Fruit fly (Drosophila melanogaster) whole organism, embryonic: ENCODE data around the gene CG43760.
A peak's percentile ranks its signal among the peaks of the same experiment; 100 is the strongest.

ENCODE experiments used
- Atf-2 ChIP-seq: fragments of 200-800 bp; sonication (Bioruptor generic); optimal IDR thresholded peaks from 2 replicates; lab custom pipeline; 2016; ENCODE audit warnings: missing biosample characterization, missing genetic modification characterization
- B-H1 ChIP-seq: fragments of 200-800 bp; sonication (Bioruptor generic); IDR thresholded peaks from 3 replicates; pipeline ENCODE4 v1.3.6; 2022; ENCODE audit warnings: missing biosample characterization, missing genetic modification characterization
- CG10147 ChIP-seq: fragments of 200-800 bp; sonication (Bioruptor generic); optimal IDR thresholded peaks from 2 replicates; lab custom pipeline; 2019; ENCODE audit warnings: missing biosample characterization, mild to moderate bottlenecking, missing genetic modification characterization, moderate library complexity
- CG10267 ChIP-seq: fragments of 200-800 bp; sonication (Bioruptor generic); optimal IDR thresholded peaks from 2 replicates; lab custom pipeline; 2018; ENCODE audit warnings: missing biosample characterization, mild to moderate bottlenecking, missing genetic modification characterization, moderate library complexity
- CG11398 ChIP-seq: fragments of 200-800 bp; sonication (Bioruptor generic); optimal IDR thresholded peaks from 2 replicates; lab custom pipeline; 2016; ENCODE audit warnings: missing biosample characterization, missing genetic modification characterization
- CG11696 ChIP-seq: fragments of 200-800 bp; sonication (Bioruptor generic); IDR thresholded peaks from 2 replicates; pipeline ENCODE4 v1.3.6; 2022; ENCODE audit warnings: missing biosample characterization, missing genetic modification characterization
- CG13287 ChIP-seq: fragments of 200-800 bp; sonication (Bioruptor generic); IDR thresholded peaks from 2 replicates; pipeline ENCODE4 v1.3.6; 2022; ENCODE audit warnings: missing biosample characterization, missing genetic modification characterization; ENCODE audit not compliant: partially characterized antibody
- CG13894 ChIP-seq: fragments of 200-800 bp; sonication (Bioruptor generic); optimal IDR thresholded peaks from 3 replicates; lab custom pipeline; 2018; ENCODE audit warnings: missing biosample characterization, mild to moderate bottlenecking, missing genetic modification characterization, moderate library complexity
- CG14441 ChIP-seq: fragments of 200-800 bp; sonication (Bioruptor generic); IDR thresholded peaks from 2 replicates; pipeline ENCODE4 v1.3.6; 2022; ENCODE audit warnings: missing biosample characterization, missing genetic modification characterization
- CG17829 ChIP-seq: fragments of 200-800 bp; optimal IDR thresholded peaks from 2 replicates; lab custom pipeline; 2019; ENCODE audit warnings: missing biosample characterization, mild to moderate bottlenecking, missing genetic modification characterization, moderate library complexity
- CG18619 ChIP-seq: fragments of 200-800 bp; sonication (Bioruptor generic); optimal IDR thresholded peaks from 3 replicates; lab custom pipeline; 2017; ENCODE audit warnings: missing biosample characterization, mild to moderate bottlenecking, missing genetic modification characterization
- CG32532 ChIP-seq: fragments of 200-800 bp; sonication (Bioruptor generic); IDR thresholded peaks from 2 replicates; pipeline ENCODE4 v1.3.6; 2022; ENCODE audit warnings: missing biosample characterization, missing genetic modification characterization
- CG34422 ChIP-seq: fragments of 200-800 bp; sonication (Bioruptor generic); IDR thresholded peaks from 3 replicates; pipeline ENCODE4 v1.3.6; 2022; ENCODE audit warnings: missing biosample characterization, missing genetic modification characterization
- CG4820 ChIP-seq: fragments of 200-800 bp; sonication (Bioruptor generic); optimal IDR thresholded peaks from 3 replicates; lab custom pipeline; 2016; ENCODE audit warnings: missing biosample characterization, missing genetic modification characterization
- CG7372 ChIP-seq: fragments of 200-800 bp; sonication (Bioruptor generic); IDR thresholded peaks from 2 replicates; pipeline ENCODE4 v1.3.6; 2022; ENCODE audit warnings: missing biosample characterization, missing genetic modification characterization
- CG7745 ChIP-seq: fragments of 200-800 bp; sonication (Bioruptor generic); optimal IDR thresholded peaks from 2 replicates; lab custom pipeline; 2018; ENCODE audit warnings: missing biosample characterization, mild to moderate bottlenecking, missing genetic modification characterization, moderate library complexity
- CG7963 ChIP-seq: fragments of 200-800 bp; sonication (Bioruptor generic); IDR thresholded peaks from 3 replicates; pipeline ENCODE4 v1.3.6; 2022; ENCODE audit warnings: missing biosample characterization, missing genetic modification characterization; ENCODE audit not compliant: partially characterized antibody
- CG8281 ChIP-seq: fragments of 200-800 bp; sonication (Bioruptor generic); optimal IDR thresholded peaks from 2 replicates; lab custom pipeline; 2018; ENCODE audit warnings: missing biosample characterization, mild to moderate bottlenecking, missing genetic modification characterization, moderate library complexity
- CG8359 ChIP-seq: fragments of 200-800 bp; sonication (Bioruptor generic); optimal IDR thresholded peaks from 2 replicates; lab custom pipeline; 2017; ENCODE audit warnings: missing biosample characterization, mild to moderate bottlenecking, missing genetic modification characterization, borderline replicate concordance
- CG9437 ChIP-seq: fragments of 200-800 bp; sonication (Bioruptor generic); optimal IDR thresholded peaks from 2 replicates; lab custom pipeline; 2018; ENCODE audit warnings: missing biosample characterization, mild to moderate bottlenecking, missing genetic modification characterization
- CG9727 ChIP-seq: fragments of 200-800 bp; sonication (Bioruptor generic); optimal IDR thresholded peaks from 3 replicates; lab custom pipeline; 2017; ENCODE audit warnings: missing biosample characterization, mild to moderate bottlenecking, missing genetic modification characterization
- Camta ChIP-seq: fragments of 200-800 bp; sonication (Bioruptor generic); optimal IDR thresholded peaks from 2 replicates; lab custom pipeline; 2016; ENCODE audit warnings: missing biosample characterization, missing genetic modification characterization
- Dll ChIP-seq: fragments of 200-800 bp; sonication (Bioruptor generic); IDR thresholded peaks from 4 replicates; pipeline ENCODE4 v1.3.6; 2022; ENCODE audit warnings: missing biosample characterization, missing genetic modification characterization; ENCODE audit not compliant: partially characterized antibody
- E2f1 ChIP-seq: fragments of 200-800 bp; sonication (Bioruptor generic); IDR thresholded peaks from 2 replicates; pipeline ENCODE4 v1.3.6; 2022; ENCODE audit warnings: missing biosample characterization, missing genetic modification characterization
- Gug ChIP-seq: fragments of 200-800 bp; sonication (Bioruptor generic); IDR thresholded peaks from 4 replicates; pipeline ENCODE4 v1.3.6; 2022; ENCODE audit warnings: missing biosample characterization, missing genetic modification characterization
- Hmx ChIP-seq: fragments of 200-800 bp; sonication (Bioruptor generic); optimal IDR thresholded peaks from 2 replicates; lab custom pipeline; 2016; ENCODE audit warnings: missing biosample characterization, missing genetic modification characterization
- NfI ChIP-seq: fragments of 200-800 bp; sonication (Bioruptor generic); optimal IDR thresholded peaks from 3 replicates; lab custom pipeline; 2018; ENCODE audit warnings: missing biosample characterization, mild to moderate bottlenecking, missing genetic modification characterization, moderate library complexity
- Rfx ChIP-seq: fragments of 200-800 bp; sonication (Bioruptor generic); IDR thresholded peaks from 2 replicates; pipeline ENCODE4 v1.3.6; 2022; ENCODE audit warnings: missing biosample characterization, missing genetic modification characterization
- Usf ChIP-seq: fragments of 200-800 bp; sonication (Bioruptor generic); optimal IDR thresholded peaks from 2 replicates; lab custom pipeline; 2017; ENCODE audit warnings: missing genotype, missing biosample characterization, missing genetic modification characterization
- ap ChIP-seq: fragments of 200-800 bp; sonication (Bioruptor generic); IDR thresholded peaks from 2 replicates; pipeline ENCODE4 v1.3.6; 2022; ENCODE audit warnings: missing biosample characterization, missing genetic modification characterization
- cwo ChIP-seq: fragments of 200-800 bp; sonication (Bioruptor generic); optimal IDR thresholded peaks from 3 replicates; lab custom pipeline; 2017; ENCODE audit warnings: missing biosample characterization, missing genetic modification characterization, mild to moderate bottlenecking, moderate library complexity, missing genetic modification reagents
- dimm ChIP-seq: fragments of 200-800 bp; sonication (Bioruptor generic); IDR thresholded peaks from 2 replicates; pipeline ENCODE4 v1.3.6; 2022; ENCODE audit warnings: missing biosample characterization, missing genetic modification characterization
- dmrt11E ChIP-seq: fragments of 200-800 bp; sonication (Bioruptor generic); optimal IDR thresholded peaks from 3 replicates; lab custom pipeline; 2018; ENCODE audit warnings: missing biosample characterization, mild to moderate bottlenecking, missing genetic modification characterization, moderate library complexity
- eve ChIP-seq, 2 experiments: fragments of >200 bp; optimal IDR thresholded peaks; 2 replicates each; lab custom pipeline; 2017; ENCODE audit warnings: missing biosample characterization in 2 of 2, missing genetic modification characterization in 2 of 2
- exex ChIP-seq: fragments of 200-800 bp; sonication (Bioruptor generic); optimal IDR thresholded peaks from 4 replicates; lab custom pipeline; 2018; ENCODE audit warnings: missing biosample characterization, mild to moderate bottlenecking, missing genetic modification characterization, moderate library complexity
- hkb ChIP-seq, 2 experiments: fragments of 200-800 bp in 1 of 2; fragments of >200 bp in 1 of 2; sonication (Bioruptor generic) in 1 of 2; IDR thresholded peaks in 1 of 2; optimal IDR thresholded peaks in 1 of 2; 2 replicates each; pipeline versions ENCODE4 v1.3.6 to Lab custom; 2017 to 2022; ENCODE audit warnings: missing biosample characterization in 1 of 2, missing genetic modification characterization in 1 of 2
- ind ChIP-seq: fragments of 200-800 bp; sonication (Bioruptor generic); optimal IDR thresholded peaks from 3 replicates; lab custom pipeline; 2016; ENCODE audit warnings: missing biosample characterization, missing genetic modification characterization
- inv ChIP-seq: fragments of 200-800 bp; sonication (Bioruptor generic); IDR thresholded peaks from 2 replicates; pipeline ENCODE4 v1.3.6; 2022; ENCODE audit warnings: missing biosample characterization, missing genetic modification characterization; ENCODE audit not compliant: partially characterized antibody
- kni ChIP-seq: fragments of 200-800 bp; sonication (Bioruptor generic); optimal IDR thresholded peaks from 3 replicates; lab custom pipeline; 2017; ENCODE audit warnings: mild to moderate bottlenecking, missing biosample characterization, missing genetic modification reagents, missing genetic modification characterization
- luna ChIP-seq: fragments of 200-800 bp; sonication (Bioruptor generic); optimal IDR thresholded peaks from 2 replicates; lab custom pipeline; 2016; ENCODE audit warnings: missing biosample characterization, missing genetic modification characterization
- nerfin-2 ChIP-seq: fragments of 200-800 bp; sonication (Bioruptor generic); IDR thresholded peaks from 2 replicates; pipeline ENCODE4 v1.3.6; 2022; ENCODE audit warnings: missing biosample characterization, missing genetic modification characterization; ENCODE audit not compliant: partially characterized antibody
- rib ChIP-seq: fragments of 200-800 bp; sonication (Bioruptor generic); IDR thresholded peaks from 2 replicates; pipeline ENCODE4 v1.3.6; 2022; ENCODE audit warnings: missing biosample characterization, missing genetic modification characterization
- run ChIP-seq: fragments of 200-800 bp; sonication (Bioruptor generic); optimal IDR thresholded peaks from 3 replicates; lab custom pipeline; 2018; ENCODE audit warnings: missing biosample characterization, mild to moderate bottlenecking, missing genetic modification characterization
- sens ChIP-seq: fragments of 200-800 bp; sonication (Bioruptor generic); peaks from one replicate; lab custom pipeline; 2016; ENCODE audit warnings: missing biosample characterization, missing genetic modification characterization
- stwl ChIP-seq: fragments of 200-800 bp; sonication (Bioruptor generic); optimal IDR thresholded peaks from 3 replicates; lab custom pipeline; 2018; ENCODE audit warnings: missing biosample characterization, mild to moderate bottlenecking, missing genetic modification characterization, moderate library complexity
- tll ChIP-seq, 2 experiments: fragments of 200-800 bp in 1 of 2; fragments of >200 bp in 1 of 2; sonication (Bioruptor generic) in 1 of 2; optimal IDR thresholded peaks; 2 replicates each; lab custom pipeline; 2017 to 2019; ENCODE audit warnings: missing biosample characterization in 2 of 2, missing genetic modification characterization in 2 of 2, mild to moderate bottlenecking in 1 of 2, moderate library complexity in 1 of 2
- trem ChIP-seq: fragments of 200-800 bp; optimal IDR thresholded peaks from 3 replicates; lab custom pipeline; 2019; ENCODE audit warnings: missing biosample characterization, mild to moderate bottlenecking, missing genetic modification characterization, moderate library complexity
- vvl ChIP-seq: fragments of 200-800 bp; sonication (Bioruptor generic); IDR thresholded peaks from 2 replicates; pipeline ENCODE4 v1.3.6; 2022; ENCODE audit warnings: missing biosample characterization, missing genetic modification characterization
- wek ChIP-seq: fragments of 200-800 bp; sonication (Bioruptor generic); optimal IDR thresholded peaks from 3 replicates; lab custom pipeline; 2018; ENCODE audit warnings: missing biosample characterization, mild to moderate bottlenecking, missing genetic modification characterization, moderate library complexity

Gene CG43760

dm6 chr2L:15762466-15762865, 14.2 kb downstream of the CG43760 start, which contains the start of gene Gli (continued):
- 0 out of 2 replicates have a peak, but pooled peaks have one; percentile 47 for TF ChIP-seq nerfin-2 (GFP tag; lab: Robert Waterston, UW)
- no peak for TF ChIP-seq hkb (optimal IDR thresholded peaks at IDR 0.05; lab: Kevin White, UChicago)
- peak; percentile 56 for TF ChIP-seq hkb (GFP tag; IDR thresholded peaks at IDR 0.05; lab: Robert Waterston, UW)
- no peak for TF ChIP-seq tll (GFP tag; optimal IDR thresholded peaks at IDR 0.05; lab: Kevin White, UChicago)
- peak; percentile 64 for TF ChIP-seq sens
- TF ChIP-seq CG4820: no peak
- no peak for TF ChIP-seq Atf-2 (GFP tag; lab: Kevin White, UChicago)
- TF ChIP-seq vvl (GFP tag; lab: Robert Waterston, UW): peak; percentile 66
- peak; percentile 48; the same call in 1 of the 3 replicates for TF ChIP-seq CG7963
- peak; percentile 45; the same call in 1 of the 4 replicates for TF ChIP-seq Gug (GFP tag; lab: Robert Waterston, UW)
- peak; percentile 7 for TF ChIP-seq CG10267 (tag; lab: Kevin White, UChicago)
- TF ChIP-seq luna (GFP tag; lab: Kevin White, UChicago): no peak
- TF ChIP-seq CG7745 (tag; lab: Kevin White, UChicago): no peak
- TF ChIP-seq NfI: peak; percentile 8
- no peak for TF ChIP-seq CG8359 (GFP tag; lab: Kevin White, UChicago)
- TF ChIP-seq CG13287: peak; percentile 72
- TF ChIP-seq Usf (GFP tag; lab: Kevin White, UChicago): no peak
- peak; percentile 25 for TF ChIP-seq exex (tag; lab: Kevin White, UChicago)
- TF ChIP-seq inv: peak; percentile 33; the same call in 1 of the 2 replicates
- peak; percentile 77 for TF ChIP-seq CG13894 (tag; lab: Kevin White, UChicago)
- peak; percentile 41 for TF ChIP-seq CG17829 (tag; lab: Kevin White, UChicago)
- peak; percentile 36 for TF ChIP-seq wek (GFP tag; lab: Kevin White, UChicago)
- TF ChIP-seq ap (GFP tag; lab: Robert Waterston, UW): no peak
- peak; percentile 8 for TF ChIP-seq cwo (GFP tag; lab: Kevin White, UChicago)
- TF ChIP-seq CG11398: no peak
- peak; percentile 28 for TF ChIP-seq stwl
- TF ChIP-seq Rfx: peak; percentile 53; the same call in 1 of the 2 replicates
- TF ChIP-seq ind: no peak
- peak; percentile 30; the same call in 1 of the 2 replicates for TF ChIP-seq E2f1 (GFP tag; lab: Robert Waterston, UW)
- TF ChIP-seq trem: peak; percentile 9
- TF ChIP-seq CG9437 (GFP tag; lab: Kevin White, UChicago): peak; percentile 43
- no peak for TF ChIP-seq CG8281
- TF ChIP-seq CG18619: no peak
- TF ChIP-seq eve (GFP tag; optimal IDR thresholded peaks at IDR 0.05; lab: Kevin White, UChicago): no peak
- TF ChIP-seq CG11696 (GFP tag; lab: Robert Waterston, UW): 0 out of 2 replicates have a peak, but pooled peaks have one; percentile 21
- no peak for TF ChIP-seq dmrt11E (tag; lab: Kevin White, UChicago)
- peak; percentile 18 for TF ChIP-seq Camta (GFP tag; lab: Kevin White, UChicago)
- TF ChIP-seq Dll: 0 out of 4 replicates have a peak, but pooled peaks have one; percentile 29
- TF ChIP-seq B-H1: no peak; the same call in 2 of the 3 replicates
- TF ChIP-seq CG34422: peak; percentile 75; the same call in 2 of the 3 replicates
- no peak for TF ChIP-seq CG9727 (GFP tag; lab: Kevin White, UChicago)
- no peak for TF ChIP-seq CG7372 (GFP tag; lab: Robert Waterston, UW)
- TF ChIP-seq rib (GFP tag; lab: Robert Waterston, UW): peak; percentile 73; the same call in 1 of the 2 replicates
- no peak for TF ChIP-seq run (tag; lab: Kevin White, UChicago)
- peak; percentile 70 for TF ChIP-seq kni (GFP tag; lab: Kevin White, UChicago)
- TF ChIP-seq CG32532 (GFP tag; lab: Robert Waterston, UW): peak; percentile 67
- TF ChIP-seq CG10147 (GFP tag; lab: Kevin White, UChicago): peak; percentile 29
- TF ChIP-seq Hmx (GFP tag; lab: Kevin White, UChicago): no peak
- no peak for TF ChIP-seq dimm (GFP tag; lab: Robert Waterston, UW)
- TF ChIP-seq CG14441 (GFP tag; lab: Robert Waterston, UW): no peak
